Fruit fly (Drosophila melanogaster): ENCODE measurements around the gene CG13625.

Gene CG13625

dm6 chr3R:24585042-24585698 is at the start of gene CG13625, which contains the start of gene mld (continued):
- peak; percentile 20 for TF ChIP-seq CG18599 (GFP tag; optimal IDR thresholded peaks at IDR 0.05)
- no peak for TF ChIP-seq zen (tag; optimal IDR thresholded peaks at IDR 0.05)
- no peak for TF ChIP-seq CG7786 (GFP tag; optimal IDR thresholded peaks at IDR 0.05)
- TF ChIP-seq CG9876 (GFP tag; optimal IDR thresholded peaks at IDR 0.05) = no peak
- TF ChIP-seq Fer1 (GFP tag; optimal IDR thresholded peaks at IDR 0.05) = no peak
- no peak for TF ChIP-seq CG6791 (GFP tag; IDR thresholded peaks at IDR 0.05; ENCODE audit: partially characterized antibody)
- TF ChIP-seq CG1647 (GFP tag; optimal IDR thresholded peaks at IDR 0.05) = no peak
- TF ChIP-seq Lhr (GFP tag; optimal IDR thresholded peaks at IDR 0.05) = peak; percentile 68
- TF ChIP-seq CG13894 (tag; optimal IDR thresholded peaks at IDR 0.05) = no peak
- TF ChIP-seq D19B (GFP tag; optimal IDR thresholded peaks at IDR 0.05) = no peak
- no peak for TF ChIP-seq Dbx (GFP tag; IDR thresholded peaks at IDR 0.05)
- no peak for TF ChIP-seq Myb (GFP tag; optimal IDR thresholded peaks at IDR 0.05)
- peak; percentile 49 for TF ChIP-seq CG10267 (tag; optimal IDR thresholded peaks at IDR 0.05)
- no peak for TF ChIP-seq CG11456 (GFP tag; IDR thresholded peaks at IDR 0.05)
- TF ChIP-seq Bdp1 (GFP tag; optimal IDR thresholded peaks at IDR 0.05) = no peak
- peak; percentile 58 for TF ChIP-seq CG14710 (tag; optimal IDR thresholded peaks at IDR 0.05)
- no peak for TF ChIP-seq sisA (GFP tag; IDR thresholded peaks at IDR 0.05)
- no peak for TF ChIP-seq ato (GFP tag; IDR thresholded peaks at IDR 0.05; ENCODE audit: partially characterized antibody)
- peak; percentile 100 for TF ChIP-seq CG17186 (GFP tag; optimal IDR thresholded peaks at IDR 0.05)
- no peak for TF ChIP-seq caup (GFP tag; optimal IDR thresholded peaks at IDR 0.05; ENCODE audit: severe bottlenecking)
- peak; percentile 88 for TF ChIP-seq CG31365 (tag; optimal IDR thresholded peaks at IDR 0.05)
- TF ChIP-seq ATbp (GFP tag; optimal IDR thresholded peaks at IDR 0.05) = no peak
- no peak for TF ChIP-seq gsb-n (tag; optimal IDR thresholded peaks at IDR 0.05)
- no peak for TF ChIP-seq Meics (GFP tag; optimal IDR thresholded peaks at IDR 0.05)
- TF ChIP-seq CG12299 (tag; optimal IDR thresholded peaks at IDR 0.05) = no peak
- peak; percentile 9 for TF ChIP-seq CG2678 (tag; optimal IDR thresholded peaks at IDR 0.05)
- TF ChIP-seq CHES-1-like (GFP tag; optimal IDR thresholded peaks at IDR 0.05) = peak; percentile 15
- TF ChIP-seq CG9797 (GFP tag; optimal IDR thresholded peaks at IDR 0.05) = peak; percentile 78
- peak; percentile 16 for TF ChIP-seq kah (GFP tag; optimal IDR thresholded peaks at IDR 0.05)
- no peak for TF ChIP-seq btn (GFP tag; optimal IDR thresholded peaks at IDR 0.05)
- no peak for TF ChIP-seq h (optimal IDR thresholded peaks at IDR 0.05)
- TF ChIP-seq inv (GFP tag; IDR thresholded peaks at IDR 0.05; ENCODE audit: partially characterized antibody) = no peak
- TF ChIP-seq ind (GFP tag; optimal IDR thresholded peaks at IDR 0.05) = peak; percentile 13
- TF ChIP-seq CoRest (tag; optimal IDR thresholded peaks at IDR 0.05) = peak; percentile 57
- TF ChIP-seq Pdp1 (GFP tag; optimal IDR thresholded peaks at IDR 0.05) = peak; percentile 12 to 42
- TF ChIP-seq Sry-β (GFP tag; optimal IDR thresholded peaks at IDR 0.05) = no peak
- no peak for TF ChIP-seq HLHmδ (GFP tag; optimal IDR thresholded peaks at IDR 0.05)
- no peak for TF ChIP-seq fd102C (GFP tag; optimal IDR thresholded peaks at IDR 0.05)
- TF ChIP-seq CG4617 (GFP tag; optimal IDR thresholded peaks at IDR 0.05; ENCODE audit: borderline replicate concordance) = peak; percentile 32
- TF ChIP-seq vvl (GFP tag; IDR thresholded peaks at IDR 0.05) = no peak

DNA sequence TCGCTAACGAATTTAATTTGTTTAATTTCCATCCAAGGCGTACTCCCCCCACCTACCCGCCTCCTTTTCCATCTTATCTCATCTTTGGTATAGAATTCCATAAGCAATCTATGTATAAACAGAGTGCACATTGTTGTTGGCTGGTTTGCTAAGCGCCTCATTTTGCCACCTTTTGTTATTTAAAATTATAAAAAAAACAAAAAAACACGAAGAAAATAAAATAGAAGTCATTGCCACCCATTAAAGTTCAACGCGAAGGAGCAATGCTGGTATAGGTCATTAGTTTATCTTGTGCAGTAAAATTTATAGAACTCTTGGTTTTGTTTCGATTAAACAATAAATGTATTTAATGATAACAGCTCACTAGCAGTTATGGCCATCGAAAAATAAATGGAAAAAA is 49.4 kb upstream of the CG13625 start:
- TF ChIP-seq CG30020 (tag; optimal IDR thresholded peaks at IDR 0.05) (no peak), run (tag; optimal IDR thresholded peaks at IDR 0.05) (no peak), insv (GFP tag; optimal IDR thresholded peaks at IDR 0.05) (no peak), CrebB (tag; optimal IDR thresholded peaks at IDR 0.05) (no peak), sim (GFP tag; IDR thresholded peaks at IDR 0.05) (no peak), crp (GFP tag; optimal IDR thresholded peaks at IDR 0.05) (no peak), D19B (GFP tag; optimal IDR thresholded peaks at IDR 0.05) (no peak), CG14014 (GFP tag; IDR thresholded peaks at IDR 0.05) (no peak), bowl (GFP tag; IDR thresholded peaks at IDR 0.05) (no peak), CG8478 (optimal IDR thresholded peaks at IDR 0.05) (no peak), tin (GFP tag; optimal IDR thresholded peaks at IDR 0.05) (no peak), ftz-f1 (GFP tag; optimal IDR thresholded peaks at IDR 0.05) (no peak), CG32767 (GFP tag; IDR thresholded peaks at IDR 0.05) (no peak)

Data from whole organism, embryonic.